Fruit fly (Drosophila melanogaster) whole organism, embryonic: ENCODE measurements around the gene LanB2.

Source experiments
- Atf6 ChIP-seq: fragments of 200-800 bp; sonication (Bioruptor generic); IDR thresholded peaks from 2 replicates; pipeline ENCODE4 v1.3.6; 2022; ENCODE audit warnings: missing biosample characterization, missing genetic modification characterization
- B-H2 ChIP-seq: fragments of 200-800 bp; sonication (Bioruptor generic); optimal IDR thresholded peaks from 2 replicates; lab custom pipeline; 2018; ENCODE audit warnings: missing biosample characterization, mild to moderate bottlenecking, missing genetic modification characterization
- CG10147 ChIP-seq: fragments of 200-800 bp; sonication (Bioruptor generic); optimal IDR thresholded peaks from 2 replicates; lab custom pipeline; 2019; ENCODE audit warnings: missing biosample characterization, mild to moderate bottlenecking, missing genetic modification characterization, moderate library complexity
- CG10267 ChIP-seq: fragments of 200-800 bp; sonication (Bioruptor generic); optimal IDR thresholded peaks from 2 replicates; lab custom pipeline; 2018; ENCODE audit warnings: missing biosample characterization, mild to moderate bottlenecking, missing genetic modification characterization, moderate library complexity
- CG10321 ChIP-seq: fragments of 200-800 bp; sonication (Bioruptor generic); IDR thresholded peaks from 2 replicates; pipeline ENCODE4 v1.3.6; 2022; ENCODE audit warnings: missing biosample characterization, missing genetic modification characterization
- CG11247 ChIP-seq: fragments of 200-800 bp; sonication (Bioruptor generic); IDR thresholded peaks from 2 replicates; pipeline ENCODE4 v1.3.6; 2022; ENCODE audit warnings: missing biosample characterization, missing genetic modification characterization
- CG11456 ChIP-seq: fragments of 200-800 bp; sonication (Bioruptor generic); IDR thresholded peaks from 3 replicates; pipeline ENCODE4 v1.3.6; 2022; ENCODE audit warnings: missing biosample characterization, missing genetic modification characterization
- CG11696 ChIP-seq: fragments of 200-800 bp; sonication (Bioruptor generic); IDR thresholded peaks from 2 replicates; pipeline ENCODE4 v1.3.6; 2022; ENCODE audit warnings: missing biosample characterization, missing genetic modification characterization
- CG12942 ChIP-seq: fragments of 200-800 bp; sonication (Bioruptor generic); optimal IDR thresholded peaks from 3 replicates; lab custom pipeline; 2016; ENCODE audit warnings: missing biosample characterization, missing genetic modification characterization
- CG14014 ChIP-seq: fragments of 200-800 bp; sonication (Bioruptor generic); IDR thresholded peaks from 2 replicates; pipeline ENCODE4 v1.3.6; 2022; ENCODE audit warnings: missing biosample characterization, missing genetic modification characterization
- CG1529 ChIP-seq: fragments of 200-800 bp; sonication (Bioruptor generic); optimal IDR thresholded peaks from 3 replicates; lab custom pipeline; 2018; ENCODE audit warnings: missing biosample characterization, missing genetic modification characterization
- CG17328 ChIP-seq: fragments of 200-800 bp; sonication (Bioruptor generic); IDR thresholded peaks from 2 replicates; pipeline ENCODE4 v1.3.6; 2022; ENCODE audit warnings: missing biosample characterization, missing genetic modification characterization
- CG31388 ChIP-seq: fragments of 200-800 bp; sonication (Bioruptor generic); optimal IDR thresholded peaks from 2 replicates; lab custom pipeline; 2016; ENCODE audit warnings: missing biosample characterization, missing genetic modification characterization
- CG6272 ChIP-seq: fragments of 200-800 bp; sonication (Bioruptor generic); IDR thresholded peaks from 2 replicates; pipeline ENCODE4 v1.3.6; 2022; ENCODE audit warnings: missing biosample characterization, missing genetic modification characterization
- CG6765 ChIP-seq: fragments of 200-800 bp; sonication (Bioruptor generic); optimal IDR thresholded peaks from 3 replicates; lab custom pipeline; 2017; ENCODE audit warnings: missing biosample characterization, mild to moderate bottlenecking, missing genetic modification characterization
- CG7839 ChIP-seq: fragments of 200-800 bp; sonication (Bioruptor generic); optimal IDR thresholded peaks from 3 replicates; lab custom pipeline; 2018; ENCODE audit warnings: missing biosample characterization, mild to moderate bottlenecking, missing genetic modification characterization, moderate library complexity
- CG8290 ChIP-seq, 3 experiments: fragments of 200-800 bp; sonication (Bioruptor generic); optimal IDR thresholded peaks; 2 replicates each; lab custom pipeline; 2016 to 2019; ENCODE audit warnings: missing biosample characterization in 3 of 3, missing genetic modification characterization in 3 of 3, mild to moderate bottlenecking in 2 of 3, moderate library complexity in 1 of 3
- CG9215 ChIP-seq: fragments of 200-800 bp; sonication (Bioruptor generic); IDR thresholded peaks from 2 replicates; pipeline ENCODE4 v1.3.6; 2022; ENCODE audit warnings: missing biosample characterization, missing genetic modification characterization
- CG9797 ChIP-seq: fragments of 200-800 bp; sonication (Bioruptor generic); optimal IDR thresholded peaks from 3 replicates; lab custom pipeline; 2018; ENCODE audit warnings: missing biosample characterization, mild to moderate bottlenecking, missing genetic modification characterization
- CG9876 ChIP-seq: fragments of 200-800 bp; sonication (Bioruptor generic); optimal IDR thresholded peaks from 2 replicates; lab custom pipeline; 2016; ENCODE audit warnings: missing biosample characterization, missing genetic modification characterization
- Ets65A ChIP-seq: fragments of 200-800 bp; sonication (Bioruptor generic); peaks from one replicate; lab custom pipeline; 2016; ENCODE audit warnings: missing biosample characterization, missing genetic modification characterization
- Fer1 ChIP-seq: fragments of 200-800 bp; sonication (Bioruptor generic); optimal IDR thresholded peaks from 2 replicates; lab custom pipeline; 2017; ENCODE audit warnings: missing biosample characterization, mild to moderate bottlenecking, missing genetic modification characterization
- H15 ChIP-seq: fragments of 200-800 bp; sonication (Bioruptor generic); IDR thresholded peaks from 3 replicates; pipeline ENCODE4 v1.3.6; 2022; ENCODE audit warnings: missing biosample characterization, missing genetic modification characterization
- HmgZ ChIP-seq: fragments of 200-800 bp; sonication (Bioruptor generic); optimal IDR thresholded peaks from 2 replicates; lab custom pipeline; 2018; ENCODE audit warnings: missing biosample characterization, mild to moderate bottlenecking, missing genetic modification characterization
- MBD-R2 ChIP-seq: fragments of 200-800 bp; sonication (Bioruptor generic); IDR thresholded peaks from 2 replicates; pipeline ENCODE4 v1.3.6; 2022; ENCODE audit warnings: missing biosample characterization, missing genetic modification characterization
- Max ChIP-seq: fragments of 200-800 bp; sonication (Bioruptor generic); optimal IDR thresholded peaks from 2 replicates; lab custom pipeline; 2016; ENCODE audit warnings: missing biosample characterization, mild to moderate bottlenecking, missing genetic modification characterization
- NFAT ChIP-seq: fragments of 200-800 bp; sonication (Bioruptor generic); IDR thresholded peaks from 2 replicates; pipeline ENCODE4 v1.3.6; 2022; ENCODE audit warnings: missing biosample characterization, missing genetic modification characterization
- Pdp1 ChIP-seq, 2 experiments: fragments of 200-800 bp; sonication (Bioruptor generic); optimal IDR thresholded peaks; 3 replicates each; lab custom pipeline; 2016; ENCODE audit warnings: missing biosample characterization in 2 of 2, missing genetic modification characterization in 2 of 2, mild to moderate bottlenecking in 1 of 2, moderate library complexity in 1 of 2
- Ravus ChIP-seq: fragments of 200-800 bp; sonication (Bioruptor generic); IDR thresholded peaks from 2 replicates; pipeline ENCODE4 v1.3.6; 2022; ENCODE audit warnings: missing biosample characterization, missing genetic modification characterization
- Rx ChIP-seq: fragments of 200-800 bp; sonication (Bioruptor generic); IDR thresholded peaks from 2 replicates; pipeline ENCODE4 v1.3.6; 2022; ENCODE audit warnings: missing biosample characterization, missing genetic modification characterization
- Sry-β ChIP-seq: fragments of 200-800 bp; sonication (Bioruptor generic); optimal IDR thresholded peaks from 2 replicates; lab custom pipeline; 2018; ENCODE audit warnings: missing biosample characterization, mild to moderate bottlenecking, missing genetic modification characterization, moderate library complexity
- Xrp1 ChIP-seq: fragments of 200-800 bp; sonication (Bioruptor generic); IDR thresholded peaks from 2 replicates; pipeline ENCODE4 v1.3.6; 2022; ENCODE audit warnings: missing biosample characterization, missing genetic modification characterization
- al ChIP-seq: fragments of 200-800 bp; sonication (Bioruptor generic); IDR thresholded peaks from 2 replicates; pipeline ENCODE4 v1.3.6; 2022; ENCODE audit warnings: missing biosample characterization, missing genetic modification characterization
- az2 ChIP-seq: fragments of 200-800 bp; sonication (Bioruptor generic); optimal IDR thresholded peaks from 3 replicates; lab custom pipeline; 2016; ENCODE audit warnings: missing biosample characterization, missing genetic modification characterization
- cas ChIP-seq: fragments of 200-800 bp; sonication (Bioruptor generic); IDR thresholded peaks from 2 replicates; pipeline ENCODE4 v1.3.6; 2022; ENCODE audit warnings: missing biosample characterization, missing genetic modification characterization
- cato ChIP-seq: fragments of 200-800 bp; sonication (Bioruptor generic); optimal IDR thresholded peaks from 2 replicates; lab custom pipeline; 2016; ENCODE audit warnings: missing biosample characterization, missing genetic modification characterization, borderline replicate concordance
- ci ChIP-seq: fragments of 200-800 bp; sonication (Bioruptor generic); IDR thresholded peaks from 3 replicates; pipeline ENCODE4 v1.3.6; 2022; ENCODE audit warnings: missing biosample characterization, missing genetic modification characterization
- ewg ChIP-seq: fragments of 200-800 bp; sonication (Bioruptor generic); optimal IDR thresholded peaks from 3 replicates; lab custom pipeline; 2017; ENCODE audit warnings: mild to moderate bottlenecking, missing biosample characterization, missing genetic modification reagents, missing genetic modification characterization
- ftz-f1 ChIP-seq: fragments of 200-800 bp; sonication (Bioruptor generic); optimal IDR thresholded peaks from 2 replicates; lab custom pipeline; 2016; ENCODE audit warnings: missing biosample characterization, missing genetic modification characterization
- h ChIP-seq: fragments of >200 bp; optimal IDR thresholded peaks from 2 replicates; lab custom pipeline; 2017
- ham ChIP-seq: fragments of 200-800 bp; sonication (Bioruptor generic); IDR thresholded peaks from 2 replicates; pipeline ENCODE4 v1.3.6; 2022; ENCODE audit warnings: missing biosample characterization, missing genetic modification characterization
- hth ChIP-seq: fragments of >200 bp; optimal IDR thresholded peaks from 2 replicates; lab custom pipeline; 2017; ENCODE audit warnings: inconsistent platforms
- kay ChIP-seq: fragments of 200-800 bp; sonication (Bioruptor generic); optimal IDR thresholded peaks from 2 replicates; lab custom pipeline; 2016; ENCODE audit warnings: missing biosample characterization, missing genetic modification characterization
- nerfin-1 ChIP-seq: fragments of 200-800 bp; sonication (Bioruptor generic); optimal IDR thresholded peaks from 3 replicates; lab custom pipeline; 2019; ENCODE audit warnings: missing biosample characterization, mild to moderate bottlenecking, missing genetic modification characterization, moderate library complexity
- pzg ChIP-seq: fragments of 200-800 bp; sonication (Bioruptor generic); optimal IDR thresholded peaks from 3 replicates; lab custom pipeline; 2018; ENCODE audit warnings: missing biosample characterization, mild to moderate bottlenecking, missing genetic modification characterization, moderate library complexity
- repo ChIP-seq: fragments of 200-800 bp; sonication (Bioruptor generic); optimal IDR thresholded peaks from 2 replicates; lab custom pipeline; 2016; ENCODE audit warnings: missing biosample characterization, missing genetic modification characterization
- shn ChIP-seq: fragments of 200-800 bp; sonication (Bioruptor generic); optimal IDR thresholded peaks from 3 replicates; lab custom pipeline; 2016; ENCODE audit warnings: missing biosample characterization, missing genetic modification characterization
- sisA ChIP-seq: fragments of 200-800 bp; sonication (Bioruptor generic); IDR thresholded peaks from 2 replicates; pipeline ENCODE4 v1.3.6; 2022; ENCODE audit warnings: missing biosample characterization, missing genetic modification characterization
- sqz ChIP-seq: fragments of 200-800 bp; sonication (Bioruptor generic); optimal IDR thresholded peaks from 3 replicates; lab custom pipeline; 2018; ENCODE audit warnings: missing biosample characterization, mild to moderate bottlenecking, missing genetic modification characterization
- tin ChIP-seq: fragments of 200-800 bp; sonication (Bioruptor generic); optimal IDR thresholded peaks from 3 replicates; lab custom pipeline; 2016; ENCODE audit warnings: missing biosample characterization, missing genetic modification characterization
- trem ChIP-seq: fragments of 200-800 bp; optimal IDR thresholded peaks from 3 replicates; lab custom pipeline; 2019; ENCODE audit warnings: missing biosample characterization, mild to moderate bottlenecking, missing genetic modification characterization, moderate library complexity
- wor ChIP-seq: fragments of 200-800 bp; sonication (Bioruptor generic); IDR thresholded peaks from 2 replicates; pipeline ENCODE4 v1.3.6; 2022; ENCODE audit warnings: missing biosample characterization, missing genetic modification characterization

LanB2 gene

dm6 chr3L:9613960-9614588 is 640 bp upstream of the LanB2 start (continued):
- no peak for TF ChIP-seq B-H2
- TF ChIP-seq Ets65A: peak; percentile 91
- TF ChIP-seq CG6272 (GFP tag; lab: Robert Waterston, UW): no peak
- TF ChIP-seq trem (tag; lab: Kevin White, UChicago): no peak
- peak; percentile 84 for TF ChIP-seq CG11456 (GFP tag; lab: Robert Waterston, UW)
- TF ChIP-seq Sry-β (GFP tag; lab: Kevin White, UChicago): no peak
- TF ChIP-seq tin (GFP tag; lab: Kevin White, UChicago): peak; percentile 59
- no peak for TF ChIP-seq cato (GFP tag; lab: Kevin White, UChicago)
- TF ChIP-seq CG17328 (GFP tag; lab: Robert Waterston, UW): 0 out of 2 replicates have a peak, but pooled peaks have one; percentile 12
- TF ChIP-seq NFAT (GFP tag; lab: Robert Waterston, UW): peak; percentile 73; the same call in 1 of the 2 replicates
- TF ChIP-seq ham (GFP tag; lab: Robert Waterston, UW): no peak
- TF ChIP-seq HmgZ (tag; lab: Kevin White, UChicago): no peak
- no peak for TF ChIP-seq CG1529
- TF ChIP-seq h (lab: Kevin White, UChicago): no peak
- no peak for TF ChIP-seq Ravus (GFP tag; lab: Robert Waterston, UW)
- TF ChIP-seq CG6765 (GFP tag; lab: Kevin White, UChicago): no peak
- peak; percentile 29; the same call in 2 of the 3 replicates for TF ChIP-seq H15 (GFP tag; lab: Robert Waterston, UW)
- TF ChIP-seq CG9876 (GFP tag; lab: Kevin White, UChicago): no peak
- peak; percentile 51 for TF ChIP-seq repo
- TF ChIP-seq ci (GFP tag; lab: Robert Waterston, UW): no peak
- TF ChIP-seq CG11247: no peak
- no peak for TF ChIP-seq nerfin-1 (tag; lab: Kevin White, UChicago)
- TF ChIP-seq Fer1 (GFP tag; lab: Kevin White, UChicago): no peak
- TF ChIP-seq wor (GFP tag; lab: Robert Waterston, UW): no peak
- TF ChIP-seq az2: no peak
- no peak for TF ChIP-seq cas (GFP tag; lab: Robert Waterston, UW)
- TF ChIP-seq CG10267 (tag; lab: Kevin White, UChicago): peak; percentile 98
- TF ChIP-seq ftz-f1 (GFP tag; lab: Kevin White, UChicago): peak; percentile 51
- TF ChIP-seq al (GFP tag; lab: Robert Waterston, UW): peak; percentile 47
- TF ChIP-seq CG12942: no peak
- no peak for TF ChIP-seq CG11696 (GFP tag; lab: Robert Waterston, UW)
- TF ChIP-seq kay (GFP tag; lab: Kevin White, UChicago): no peak
- no peak for TF ChIP-seq CG10147 (GFP tag; lab: Kevin White, UChicago)
- TF ChIP-seq CG8290 (GFP tag; optimal IDR thresholded peaks at IDR 0.05; lab: Kevin White, UChicago): no peak
- no peak for TF ChIP-seq CG8290 (tag; optimal IDR thresholded peaks at IDR 0.05; lab: Kevin White, UChicago)
- TF ChIP-seq Xrp1 (GFP tag; lab: Robert Waterston, UW): no peak
- peak; percentile 46; the same call in 1 of the 2 replicates for TF ChIP-seq MBD-R2 (GFP tag; lab: Robert Waterston, UW)
- no peak for TF ChIP-seq ewg (GFP tag; lab: Kevin White, UChicago)
- TF ChIP-seq CG9215: no peak; the same call in 1 of the 2 replicates
- peak; percentile 16 for TF ChIP-seq Max (GFP tag; lab: Kevin White, UChicago)
- peak; percentile 42 for TF ChIP-seq CG31388
- peak; percentile 10 for TF ChIP-seq CG9797 (GFP tag; lab: Kevin White, UChicago)
- peak; percentile 76 for TF ChIP-seq sisA (GFP tag; lab: Robert Waterston, UW)
- TF ChIP-seq Pdp1 (GFP tag; optimal IDR thresholded peaks at IDR 0.05; lab: Kevin White, UChicago): peak in 1 of 2 experiments; percentile 66
- no peak for TF ChIP-seq Rx (GFP tag; lab: Robert Waterston, UW)
- no peak for TF ChIP-seq Atf6
- TF ChIP-seq CG7839 (tag; lab: Kevin White, UChicago): peak; percentile 3
- TF ChIP-seq pzg (GFP tag; lab: Kevin White, UChicago): peak; percentile 63
- TF ChIP-seq sqz (GFP tag; lab: Kevin White, UChicago): no peak
- no peak for TF ChIP-seq CG14014
- TF ChIP-seq shn (GFP tag; lab: Kevin White, UChicago): no peak
- TF ChIP-seq CG10321 (GFP tag; lab: Robert Waterston, UW): no peak
- TF ChIP-seq hth (lab: Kevin White, UChicago): no peak
